Fruit fly (Drosophila melanogaster) whole organism, adult: ENCODE results near the gene CG4982.

Source experiments
- CG11617 ChIP-seq: fragments of 200-800 bp; sonication (Bioruptor generic); optimal IDR thresholded peaks from 2 replicates; lab custom pipeline; 2017; ENCODE audit warnings: mild to moderate bottlenecking, missing biosample characterization, missing genetic modification reagents, missing genetic modification characterization
- CG12768 ChIP-seq: fragments of 200-800 bp; sonication (Bioruptor generic); optimal IDR thresholded peaks from 2 replicates; lab custom pipeline; 2017; ENCODE audit warnings: missing biosample characterization, missing genetic modification characterization, mild to moderate bottlenecking, moderate library complexity, missing genetic modification reagents
- CG14711 ChIP-seq: fragments of 200-800 bp; sonication (Bioruptor generic); optimal IDR thresholded peaks from 2 replicates; lab custom pipeline; 2018; ENCODE audit warnings: missing biosample characterization, mild to moderate bottlenecking, missing genetic modification characterization, moderate library complexity
- CG1620 ChIP-seq: fragments of 200-800 bp; sonication (Bioruptor generic); optimal IDR thresholded peaks from 2 replicates; lab custom pipeline; 2016; ENCODE audit warnings: missing biosample characterization, missing genetic modification characterization
- CG33017 ChIP-seq: fragments of 200-800 bp; sonication (Bioruptor generic); optimal IDR thresholded peaks from 2 replicates; lab custom pipeline; 2018; ENCODE audit warnings: missing biosample characterization, mild to moderate bottlenecking, missing genetic modification characterization, moderate library complexity
- CG5204 ChIP-seq: fragments of 200-800 bp; sonication (Bioruptor generic); optimal IDR thresholded peaks from 2 replicates; lab custom pipeline; 2016; ENCODE audit warnings: missing biosample characterization, missing genetic modification characterization
- CG7045 ChIP-seq: fragments of 200-800 bp; sonication (Bioruptor generic); optimal IDR thresholded peaks from 2 replicates; lab custom pipeline; 2017; ENCODE audit warnings: missing biosample characterization, mild to moderate bottlenecking, missing genetic modification characterization
- CG7101 ChIP-seq: fragments of 200-800 bp; sonication (Bioruptor generic); optimal IDR thresholded peaks from 2 replicates; lab custom pipeline; 2018; ENCODE audit warnings: missing biosample characterization, mild to moderate bottlenecking, missing genetic modification characterization, moderate library complexity
- Clk ChIP-seq: fragments of 200-800 bp; sonication (Bioruptor generic); optimal IDR thresholded peaks from 2 replicates; lab custom pipeline; 2017; ENCODE audit warnings: missing biosample characterization, missing genetic modification characterization
- Crg-1 ChIP-seq: fragments of 200-800 bp; sonication (Bioruptor generic); optimal IDR thresholded peaks from 2 replicates; lab custom pipeline; 2016; ENCODE audit warnings: missing biosample characterization, missing genetic modification characterization
- Hr96 ChIP-seq: fragments of 200-800 bp; sonication (Bioruptor generic); optimal IDR thresholded peaks from 2 replicates; lab custom pipeline; 2016; ENCODE audit warnings: missing biosample characterization, missing genetic modification characterization
- Mnt ChIP-seq: fragments of 200-800 bp; sonication (Bioruptor generic); optimal IDR thresholded peaks from 2 replicates; lab custom pipeline; 2016; ENCODE audit warnings: missing biosample characterization, mild to moderate bottlenecking, missing genetic modification characterization
- bab1 ChIP-seq: fragments of 200-800 bp; sonication (Bioruptor generic); optimal IDR thresholded peaks from 3 replicates; lab custom pipeline; 2019; ENCODE audit warnings: missing biosample characterization, mild to moderate bottlenecking, missing genetic modification characterization, moderate library complexity
- cic ChIP-seq: fragments of 200-800 bp; sonication (Bioruptor generic); optimal IDR thresholded peaks from 2 replicates; lab custom pipeline; 2017; ENCODE audit warnings: missing biosample characterization, mild to moderate bottlenecking, missing genetic modification characterization, moderate library complexity
- cnc ChIP-seq, 2 experiments: fragments of >200 bp; optimal IDR thresholded peaks; 2 replicates each; lab custom pipeline; 2017
- kay ChIP-seq: fragments of 200-800 bp; sonication (Bioruptor generic); peaks from one replicate; lab custom pipeline; 2016; ENCODE audit warnings: missing biosample characterization, missing genetic modification characterization, borderline replicate concordance
- ovo ChIP-seq: fragments of 200-800 bp; sonication (Bioruptor generic); optimal IDR thresholded peaks from 2 replicates; lab custom pipeline; 2016; ENCODE audit warnings: missing biosample characterization, missing genetic modification characterization
- pad ChIP-seq: fragments of 200-800 bp; sonication (Bioruptor generic); optimal IDR thresholded peaks from 3 replicates; lab custom pipeline; 2017; ENCODE audit warnings: missing biosample characterization, missing genetic modification characterization, mild to moderate bottlenecking, moderate library complexity, missing genetic modification reagents
- tj ChIP-seq: fragments of 200-800 bp; sonication (Bioruptor generic); optimal IDR thresholded peaks from 3 replicates; lab custom pipeline; 2017; ENCODE audit warnings: missing biosample characterization, mild to moderate bottlenecking, missing genetic modification characterization, moderate library complexity
- toe ChIP-seq: fragments of 200-800 bp; sonication (Bioruptor generic); optimal IDR thresholded peaks from 2 replicates; lab custom pipeline; 2016; ENCODE audit warnings: missing biosample characterization, missing genetic modification characterization

Gene CG4982

DNA sequence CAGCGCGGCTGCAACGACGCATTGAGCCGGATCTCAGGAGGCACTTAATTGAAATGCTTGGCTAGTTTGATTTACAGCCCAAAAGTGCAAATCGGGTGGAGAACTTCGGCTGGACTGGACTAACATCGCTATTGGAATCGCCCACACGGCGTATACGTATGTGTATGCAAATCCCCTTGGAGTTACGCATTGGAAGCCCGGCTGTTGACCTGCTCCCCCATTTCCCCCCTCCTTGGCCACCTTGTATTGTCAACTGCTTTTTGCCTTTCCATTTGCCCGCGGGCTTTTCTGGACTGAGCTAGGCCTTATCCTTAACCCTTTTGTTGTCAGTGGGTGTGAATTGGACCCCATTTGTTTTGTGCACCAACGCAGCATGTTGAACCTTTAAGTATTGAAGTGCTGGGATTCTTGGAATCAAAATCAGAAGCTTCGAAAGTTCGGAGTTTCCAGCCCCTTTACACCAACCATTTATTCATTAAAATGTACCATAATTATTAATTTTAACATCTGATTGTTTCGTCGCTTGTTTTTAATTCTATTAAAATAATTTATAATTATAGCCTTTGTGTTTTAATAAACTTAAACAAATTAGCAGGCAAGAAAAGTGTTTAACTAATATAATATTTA, 25.7 kb upstream of the CG4982 start:
- no peak for TF ChIP-seq CG14711 (tag; lab: Kevin White, UChicago)
- TF ChIP-seq cic: no peak
- no peak for TF ChIP-seq pad (GFP tag; lab: Kevin White, UChicago)
- no peak for TF ChIP-seq Clk (GFP tag; lab: Kevin White, UChicago)
- TF ChIP-seq CG7045: no peak
- TF ChIP-seq Mnt: no peak
- TF ChIP-seq kay (GFP tag; lab: Kevin White, UChicago): no peak

DNA sequence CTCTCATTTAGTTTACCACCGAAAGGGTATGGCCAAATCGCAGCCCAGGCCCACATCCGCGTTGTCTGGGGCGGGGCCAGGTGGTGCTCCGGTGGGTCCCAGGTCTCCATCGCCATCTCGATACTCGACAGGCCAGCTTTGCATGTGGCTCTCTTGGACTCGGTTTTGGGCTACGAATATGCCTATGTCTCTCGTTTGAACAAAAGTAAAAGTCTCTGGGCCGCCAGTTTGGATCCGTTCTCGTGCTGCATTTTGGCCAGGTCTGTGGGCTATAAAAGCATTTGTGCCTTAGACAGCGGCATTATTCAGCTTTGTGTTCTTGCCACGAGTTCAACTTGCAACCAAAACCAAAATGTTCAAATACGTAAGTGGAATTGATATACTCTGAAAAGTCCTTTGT, 24.1 kb upstream of the CG4982 start, which contains the start of gene CG13065:
TSS of gene CG13065 (plus strand) at position 301 of the 400 bp plus-strand sequence.
- TF ChIP-seq CG7045: no peak
- TF ChIP-seq pad (GFP tag; lab: Kevin White, UChicago): no peak
- no peak for TF ChIP-seq ovo
- TF ChIP-seq Crg-1 (GFP tag; lab: Kevin White, UChicago): no peak
- no peak for TF ChIP-seq CG11617 (GFP tag; lab: Kevin White, UChicago)
- TF ChIP-seq cic: no peak
- no peak for TF ChIP-seq Mnt
- TF ChIP-seq CG14711 (tag; lab: Kevin White, UChicago): no peak
- no peak for TF ChIP-seq CG7101 (tag; lab: Kevin White, UChicago)
- TF ChIP-seq CG33017 (tag; lab: Kevin White, UChicago): no peak
- TF ChIP-seq CG1620 (GFP tag; lab: Kevin White, UChicago): no peak
- no peak for TF ChIP-seq Hr96 (GFP tag; lab: Kevin White, UChicago)
- no peak for TF ChIP-seq tj (GFP tag; lab: Kevin White, UChicago)

dm6 chr3L:16279171-16279570, 22.1 kb upstream of the CG4982 start, which contains the start of gene CG13050:
Gene CG13050 (minus strand): TSS chr3L:16279271.
- TF ChIP-seq toe (GFP tag; lab: Kevin White, UChicago) (no peak), CG12768 (GFP tag; lab: Kevin White, UChicago) (no peak), cic (no peak), Crg-1 (GFP tag; lab: Kevin White, UChicago) (no peak)

DNA sequence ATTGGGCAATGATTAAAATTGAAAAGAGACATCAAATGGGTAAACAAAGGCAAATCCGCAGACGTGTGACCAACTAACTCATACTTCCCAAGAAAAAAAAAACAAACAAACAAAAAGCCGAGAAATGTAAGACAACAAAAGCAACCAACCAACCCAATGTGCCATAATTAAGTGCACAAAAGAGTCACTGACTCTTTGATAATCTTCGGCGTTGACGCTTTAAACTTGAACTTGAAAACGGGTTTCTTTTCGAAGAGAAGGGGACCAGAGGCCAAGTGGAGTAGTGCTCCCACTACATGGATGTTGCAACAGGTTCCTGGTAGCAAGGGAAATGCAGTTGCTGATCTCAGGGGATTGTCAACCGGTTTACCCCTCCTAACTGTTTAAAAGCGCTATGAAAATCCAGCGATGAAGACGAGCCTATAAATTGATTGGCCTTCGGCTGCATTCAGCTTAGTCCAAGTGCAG, 21.2 kb upstream of the CG4982 start, which contains the start of gene CG13064:
TSS of gene CG13064 (plus strand) at position 418 of the 468 bp plus-strand sequence.
- no peak for TF ChIP-seq bab1 (GFP tag; lab: Kevin White, UChicago)
- no peak for TF ChIP-seq ovo
- TF ChIP-seq CG7101 (tag; lab: Kevin White, UChicago): no peak
- no peak for TF ChIP-seq Clk (GFP tag; lab: Kevin White, UChicago)
- no peak for TF ChIP-seq cic
- TF ChIP-seq toe (GFP tag; lab: Kevin White, UChicago): no peak
- no peak for TF ChIP-seq CG5204
- TF ChIP-seq cnc (optimal IDR thresholded peaks at IDR 0.05; lab: Kevin White, UChicago): no peak
- TF ChIP-seq tj (GFP tag; lab: Kevin White, UChicago): no peak
- no peak for TF ChIP-seq pad (GFP tag; lab: Kevin White, UChicago)
- no peak for TF ChIP-seq CG1620 (GFP tag; lab: Kevin White, UChicago)
- TF ChIP-seq Crg-1 (GFP tag; lab: Kevin White, UChicago): no peak
- no peak for TF ChIP-seq kay (GFP tag; lab: Kevin White, UChicago)
- TF ChIP-seq CG11617 (GFP tag; lab: Kevin White, UChicago): no peak
- TF ChIP-seq CG14711 (tag; lab: Kevin White, UChicago): no peak
- TF ChIP-seq Hr96 (GFP tag; lab: Kevin White, UChicago): no peak
- TF ChIP-seq CG7045: no peak
- no peak for TF ChIP-seq CG12768 (GFP tag; lab: Kevin White, UChicago)
- no peak for TF ChIP-seq Mnt

DNA sequence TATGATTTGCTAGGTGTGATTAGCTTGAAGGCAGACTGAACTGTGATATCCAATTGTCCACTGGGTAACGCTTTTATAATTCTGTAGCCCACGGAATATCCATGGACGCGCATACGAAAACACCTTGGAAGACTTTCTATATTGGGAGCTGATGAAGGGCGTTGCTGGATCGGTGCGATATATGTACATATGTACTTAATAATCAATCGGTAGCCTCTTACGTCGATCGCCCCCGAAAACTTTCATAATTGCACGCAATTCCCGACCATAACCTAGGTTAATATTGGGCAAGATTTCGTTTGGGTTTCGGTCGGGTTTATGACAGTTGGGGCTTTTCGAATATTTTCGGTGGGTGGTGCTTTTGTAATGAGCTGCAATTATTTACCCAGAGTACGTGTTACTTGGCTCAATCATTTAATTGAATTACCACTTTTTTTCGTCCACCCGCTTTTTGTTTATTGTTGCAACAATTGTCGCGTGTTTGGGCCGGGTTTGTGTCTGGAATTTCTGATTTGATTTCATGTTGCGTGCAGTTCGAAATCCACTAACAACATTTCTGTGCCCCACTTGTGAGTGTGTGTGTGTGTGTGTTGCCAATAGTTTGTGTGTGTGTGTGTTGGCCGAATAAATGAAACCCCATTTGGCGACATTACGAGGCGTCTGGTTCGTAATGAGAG, 19.2 kb upstream of the CG4982 start, which contains the start of gene CG13049:
TSS of gene CG13049 (minus strand) at position 51 of the 677 bp plus-strand sequence.
- TF ChIP-seq Crg-1 (GFP tag; lab: Kevin White, UChicago) (no peak), ovo (no peak), bab1 (GFP tag; lab: Kevin White, UChicago) (no peak), CG7101 (tag; lab: Kevin White, UChicago) (no peak), Mnt (no peak), CG7045 (no peak)

DNA sequence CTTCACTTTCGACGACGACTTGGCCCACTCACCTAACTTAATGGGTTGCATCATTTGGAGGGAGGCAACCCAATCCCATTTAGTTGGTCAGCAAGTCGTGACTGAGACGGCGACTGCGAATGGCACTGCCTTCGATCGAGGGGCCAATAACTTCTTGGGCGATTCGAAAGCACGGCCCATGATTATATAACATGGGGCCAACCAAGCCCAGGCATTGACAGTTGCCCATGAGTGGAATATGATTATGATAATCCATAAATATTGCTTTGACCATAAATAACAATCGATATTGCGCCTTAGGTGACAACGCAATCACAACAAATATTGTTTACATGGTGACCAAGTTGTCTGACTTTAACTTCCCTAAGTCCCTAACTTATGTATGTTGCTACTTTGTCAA, 17.4 kb upstream of the CG4982 start, which contains the start of gene CG13048:
TSS of gene CG13048 (minus strand) at position 101 of the 400 bp plus-strand sequence.
- TF ChIP-seq cic: no peak
- TF ChIP-seq toe (GFP tag; lab: Kevin White, UChicago): no peak
- TF ChIP-seq tj (GFP tag; lab: Kevin White, UChicago): no peak
- no peak for TF ChIP-seq Clk (GFP tag; lab: Kevin White, UChicago)
- TF ChIP-seq pad (GFP tag; lab: Kevin White, UChicago): no peak
- no peak for TF ChIP-seq bab1 (GFP tag; lab: Kevin White, UChicago)
- no peak for TF ChIP-seq Crg-1 (GFP tag; lab: Kevin White, UChicago)
- no peak for TF ChIP-seq CG5204
- TF ChIP-seq Hr96 (GFP tag; lab: Kevin White, UChicago): no peak
